Worm (Caenorhabditis elegans) whole organism, midembryonic: Measurements from ENCODE around the gene Y39A1A.24.
A peak's percentile ranks its signal among the peaks of the same experiment; 100 is the strongest.

Experiments used
- cog-1 ChIP-seq: sonication (generic microtip); optimal IDR thresholded peaks from 2 replicates; lab custom pipeline; 2016; ENCODE audit warnings: missing genetic modification characterization, missing compliant biosample characterization
- flt-1 ChIP-seq: fragments of 200-800 bp; sonication (Bioruptor generic); IDR thresholded peaks from 2 replicates; pipeline ENCODE4 v1.3.6; 2022; ENCODE audit warnings: missing genetic modification characterization, missing compliant biosample characterization
- klf-2 ChIP-seq: fragments of 200-800 bp; sonication (Bioruptor generic); conservative IDR thresholded peaks from 2 replicates; pipeline ENCODE4 v1.3.6; 2022; ENCODE audit warnings: missing genetic modification reagents, missing genetic modification characterization, missing compliant biosample characterization
- med-1 ChIP-seq: sonication (generic microtip); optimal IDR thresholded peaks from 2 replicates; lab custom pipeline; 2017; ENCODE audit warnings: missing genetic modification characterization, mild to moderate bottlenecking, missing compliant biosample characterization, antibody characterized with exemption, missing genetic modification reagents; ENCODE audit not compliant: insufficient read depth
- ref-1 ChIP-seq: fragments of 200-800 bp; sonication (Bioruptor generic); conservative IDR thresholded peaks from 2 replicates; pipeline ENCODE4 v1.3.6; 2022; ENCODE audit warnings: missing genetic modification reagents, missing genetic modification characterization, missing compliant biosample characterization
- tab-1 ChIP-seq: fragments of 200-800 bp; sonication (Bioruptor generic); IDR thresholded peaks from 2 replicates; pipeline ENCODE4 v1.3.6; 2022; ENCODE audit warnings: missing genetic modification characterization, missing compliant biosample characterization
- ztf-23 ChIP-seq: fragments of 200-800 bp; sonication (Bioruptor generic); IDR thresholded peaks from 2 replicates; pipeline ENCODE4 v1.3.6; 2022; ENCODE audit warnings: missing genetic modification reagents, missing genetic modification characterization, missing compliant biosample characterization
- ztf-29 ChIP-seq: fragments of 200-800 bp; sonication (Bioruptor generic); IDR thresholded peaks from 2 replicates; pipeline ENCODE4 v1.3.6; 2022; ENCODE audit warnings: missing genetic modification reagents, missing genetic modification characterization, missing compliant biosample characterization

- TF ChIP-seq ref-1 (peak; percentile 85), flt-1 (GFP tag; lab: Robert Waterston, UW) (peak; percentile 94), med-1 (GFP tag; lab: Kevin White, UChicago) (peak; percentile 55), cog-1 (tag; lab: Kevin White, UChicago) (peak; percentile 51), ztf-23 (GFP tag; lab: Robert Waterston, UW) (peak; percentile 82), ztf-29 (peak; percentile 67), tab-1 (GFP tag; lab: Robert Waterston, UW) (peak; percentile 93), klf-2 (peak; percentile 81)
Observed at ce11 chrIII:10624564-10624963, 12.1 kb downstream of the Y39A1A.24 start.
